Worm (Caenorhabditis elegans) whole organism, L1 larva: ENCODE results near the gene slc-9B.1.

ENCODE experiments used
- C04F5.9 ChIP-seq: sonication (generic microtip); optimal IDR thresholded peaks from 2 replicates; lab custom pipeline; 2016; ENCODE audit warnings: missing genetic modification characterization, missing compliant biosample characterization
- Y116A8C.19 ChIP-seq: sonication (generic microtip); optimal IDR thresholded peaks from 2 replicates; lab custom pipeline; 2016; ENCODE audit warnings: missing compliant biosample characterization, missing genetic modification characterization, borderline replicate concordance
- alr-1 ChIP-seq: fragments of 200-800 bp; sonication (Bioruptor generic); optimal IDR thresholded peaks from 2 replicates; lab custom pipeline; 2018; ENCODE audit warnings: borderline replicate concordance, mild to moderate bottlenecking, missing genetic modification characterization, missing compliant biosample characterization
- ama-1 ChIP-seq: fragments of 150-350 bp; optimal IDR thresholded peaks from 2 replicates; lab custom pipeline; 2014
- blmp-1 ChIP-seq: fragments of 150-350 bp; optimal IDR thresholded peaks from 2 replicates; lab custom pipeline; 2014; ENCODE audit warnings: missing biosample characterization, missing genetic modification characterization
- dpl-1 ChIP-seq, 3 experiments: fragments of 150-350 bp in 2 of 3; sonication (generic microtip) in 1 of 3; optimal IDR thresholded peaks; 2 replicates each; lab custom pipeline; 2014 to 2017; ENCODE audit warnings: missing biosample characterization in 3 of 3, missing genetic modification characterization in 3 of 3, missing genetic modification reagents in 3 of 3
- efl-1 ChIP-seq, 4 experiments: fragments of 150-350 bp; optimal IDR thresholded peaks in 3 of 4; peaks in 1 of 4; 1 replicate in 1 of 4; 2 replicates in 3 of 4; lab custom pipeline; 2014; ENCODE audit warnings: missing biosample characterization in 2 of 4, missing genetic modification characterization in 2 of 4, missing genetic modification reagents in 2 of 4
- efl-3 ChIP-seq: fragments of 200-800 bp; sonication (Bioruptor generic); optimal IDR thresholded peaks from 2 replicates; lab custom pipeline; 2018; ENCODE audit warnings: mild to moderate bottlenecking, missing genetic modification characterization, missing compliant biosample characterization
- elt-3 ChIP-seq, 6 experiments: fragments of 150-350 bp in 1 of 6; sonication (generic microtip); optimal IDR thresholded peaks; 2 replicates each; lab custom pipeline; 2017 to 2018; ENCODE audit warnings: missing biosample characterization in 6 of 6, missing genetic modification characterization in 6 of 6, inconsistent platforms in 1 of 6
- fkh-4 ChIP-seq: sonication (generic microtip); optimal IDR thresholded peaks from 2 replicates; lab custom pipeline; 2016; ENCODE audit warnings: missing compliant biosample characterization, missing genetic modification characterization, borderline replicate concordance
- fkh-8 ChIP-seq: sonication (generic microtip); optimal IDR thresholded peaks from 2 replicates; lab custom pipeline; 2016; ENCODE audit warnings: mild to moderate bottlenecking, missing genetic modification characterization, missing compliant biosample characterization
- hpl-2 ChIP-seq: fragments of 150-350 bp; optimal IDR thresholded peaks from 2 replicates; lab custom pipeline; 2014; ENCODE audit warnings: missing biosample characterization, missing genetic modification reagents, missing genetic modification characterization
- lin-14 ChIP-seq: fragments of 200-800 bp; sonication (Bioruptor generic); optimal IDR thresholded peaks from 2 replicates; lab custom pipeline; 2018; ENCODE audit warnings: mild to moderate bottlenecking, missing genetic modification characterization, moderate library complexity, missing compliant biosample characterization
- lin-15B ChIP-seq: fragments of 150-350 bp; sonication (generic microtip); optimal IDR thresholded peaks from 3 replicates; lab custom pipeline; 2014; ENCODE audit warnings: missing biosample characterization, missing genetic modification characterization
- lir-3 ChIP-seq: sonication (generic microtip); optimal IDR thresholded peaks from 2 replicates; lab custom pipeline; 2016; ENCODE audit warnings: mild to moderate bottlenecking, missing genetic modification characterization, moderate library complexity, missing compliant biosample characterization; ENCODE audit not compliant: poor library complexity
- lsy-2 ChIP-seq, 2 experiments: fragments of 150-350 bp; optimal IDR thresholded peaks; 2 replicates each; lab custom pipeline; 2014; ENCODE audit warnings: missing biosample characterization in 2 of 2, missing genetic modification characterization in 2 of 2
- mdl-1 ChIP-seq, 2 experiments: fragments of 150-350 bp; optimal IDR thresholded peaks; 2 replicates each; lab custom pipeline; 2014 to 2017; ENCODE audit warnings: missing biosample characterization in 2 of 2, missing genetic modification characterization in 2 of 2, inconsistent platforms in 1 of 2
- mef-2 ChIP-seq: fragments of 150-350 bp; optimal IDR thresholded peaks from 2 replicates; lab custom pipeline; 2014; ENCODE audit warnings: missing biosample characterization, missing genetic modification characterization
- mep-1 ChIP-seq: fragments of 150-350 bp; optimal IDR thresholded peaks from 2 replicates; lab custom pipeline; 2014; ENCODE audit warnings: missing biosample characterization, missing genetic modification characterization
- nhr-11 ChIP-seq: fragments of 150-350 bp; optimal IDR thresholded peaks from 2 replicates; lab custom pipeline; 2014; ENCODE audit warnings: missing biosample characterization, missing genetic modification characterization
- nhr-12 ChIP-seq: sonication (generic microtip); optimal IDR thresholded peaks from 2 replicates; lab custom pipeline; 2017; ENCODE audit warnings: missing biosample characterization, missing genetic modification characterization
- nhr-19 ChIP-seq: fragments of 200-800 bp; sonication (Bioruptor generic); conservative IDR thresholded peaks from 2 replicates; pipeline ENCODE4 v1.3.6; 2022; ENCODE audit warnings: missing genetic modification characterization, missing compliant biosample characterization
- nhr-20 ChIP-seq: sonication (generic microtip); optimal IDR thresholded peaks from 2 replicates; lab custom pipeline; 2016; ENCODE audit warnings: mild to moderate bottlenecking, missing genetic modification characterization, missing compliant biosample characterization
- nhr-71 ChIP-seq: sonication (generic microtip); optimal IDR thresholded peaks from 2 replicates; lab custom pipeline; 2016; ENCODE audit warnings: mild to moderate bottlenecking, missing genetic modification characterization, moderate library complexity, missing compliant biosample characterization
- nhr-76 ChIP-seq: sonication (generic microtip); optimal IDR thresholded peaks from 2 replicates; lab custom pipeline; 2017; ENCODE audit warnings: missing biosample characterization, missing genetic modification characterization
- nhr-85 ChIP-seq: sonication (generic microtip); peaks from one replicate; lab custom pipeline; 2016; ENCODE audit warnings: missing genetic modification characterization, inconsistent platforms, missing compliant biosample characterization
- nhr-90 ChIP-seq: sonication (generic microtip); optimal IDR thresholded peaks from 2 replicates; lab custom pipeline; 2016; ENCODE audit warnings: mild to moderate bottlenecking, missing genetic modification characterization, missing compliant biosample characterization; ENCODE audit not compliant: poor library complexity
- rnt-1 ChIP-seq: sonication (generic microtip); optimal IDR thresholded peaks from 2 replicates; lab custom pipeline; 2016; ENCODE audit warnings: mild to moderate bottlenecking, missing genetic modification characterization, moderate library complexity, missing compliant biosample characterization
- snu-23 ChIP-seq: sonication (generic microtip); optimal IDR thresholded peaks from 2 replicates; lab custom pipeline; 2016; ENCODE audit warnings: missing genetic modification characterization, missing compliant biosample characterization
- sptf-1 ChIP-seq: fragments of 150-350 bp; optimal IDR thresholded peaks from 2 replicates; lab custom pipeline; 2014; ENCODE audit warnings: missing biosample characterization, missing genetic modification characterization
- sup-37 ChIP-seq: fragments of 200-800 bp; sonication (Bioruptor generic); optimal IDR thresholded peaks from 2 replicates; lab custom pipeline; 2018; ENCODE audit warnings: mild to moderate bottlenecking, missing genetic modification characterization, missing compliant biosample characterization
- swsn-7 ChIP-seq: sonication (generic microtip); optimal IDR thresholded peaks from 2 replicates; lab custom pipeline; 2016; ENCODE audit warnings: missing genetic modification characterization, missing compliant biosample characterization
- tbx-2 ChIP-seq: sonication (generic microtip); optimal IDR thresholded peaks from 2 replicates; lab custom pipeline; 2016; ENCODE audit warnings: missing genetic modification characterization, missing compliant biosample characterization
- unc-130 ChIP-seq: fragments of 150-350 bp; optimal IDR thresholded peaks from 2 replicates; lab custom pipeline; 2017; ENCODE audit warnings: missing biosample characterization, missing genetic modification characterization, inconsistent platforms
- unc-86 ChIP-seq: sonication (generic microtip); optimal IDR thresholded peaks from 2 replicates; lab custom pipeline; 2016; ENCODE audit warnings: missing genetic modification characterization, missing compliant biosample characterization

Gene slc-9B.1

ce11 chrX:10304178-10304577, 24.8 kb downstream of the slc-9B.1 start, which contains the start of gene fipr-21:
Gene fipr-21 (plus strand): TSS chrX:10304529.
- TF ChIP-seq mdl-1 (tag; optimal IDR thresholded peaks at IDR 0.05; lab: Kevin White, UChicago) (peak in 1 of 2 experiments; percentile 31), nhr-85 (tag; lab: Kevin White, UChicago) (peak; percentile 92), nhr-76 (no peak), sptf-1 (tag; lab: Kevin White, UChicago) (no peak), sup-37 (no peak), lin-14 (peak; percentile 68), elt-3 (tag; optimal IDR thresholded peaks at IDR 0.05; lab: Kevin White, UChicago) (peak in 2 of 6 experiments; percentile 8 to 67), mef-2 (tag; lab: Kevin White, UChicago) (no peak), nhr-20 (tag; lab: Kevin White, UChicago) (peak; percentile 63), nhr-71 (tag; lab: Kevin White, UChicago) (peak; percentile 32), lin-15B (tag; lab: Kevin White, UChicago) (no peak), snu-23 (GFP tag; lab: Kevin White, UChicago) (peak; percentile 44), mep-1 (peak; percentile 25), lsy-2 (tag; optimal IDR thresholded peaks at IDR 0.05; lab: Kevin White, UChicago) (peak in 1 of 2 experiments; percentile 11), tbx-2 (tag; lab: Kevin White, UChicago) (no peak), blmp-1 (tag; lab: Kevin White, UChicago) (peak; percentile 88), nhr-12 (tag; lab: Kevin White, UChicago) (no peak), rnt-1 (tag; lab: Kevin White, UChicago) (peak; percentile 3), ama-1 (no peak)
- TF ChIP-seq, all 84 proteins: peak for 11

ce11 chrX:10306289-10306688, 26.9 kb downstream of the slc-9B.1 start, which contains the start of gene cnc-8:
Gene cnc-8 (plus strand): TSS chrX:10306595.
- TF ChIP-seq nhr-90 (tag; lab: Kevin White, UChicago) = peak; percentile 5
- peak; percentile 22 for TF ChIP-seq snu-23 (GFP tag; lab: Kevin White, UChicago)
- TF ChIP-seq hpl-2 (GFP tag; lab: Kevin White, UChicago) = no peak
- TF ChIP-seq nhr-20 (tag; lab: Kevin White, UChicago) = peak; percentile 22
- TF ChIP-seq mep-1 = no peak
- no peak for TF ChIP-seq efl-1 (optimal IDR thresholded peaks at IDR 0.05; lab: Kevin White, UChicago)
- no peak for TF ChIP-seq efl-1 (GFP tag; optimal IDR thresholded peaks at IDR 0.05 in 1 of 2; lab: Kevin White, UChicago)
- peak; percentile 71 for TF ChIP-seq blmp-1 (tag; lab: Kevin White, UChicago)
- TF ChIP-seq nhr-85 (tag; lab: Kevin White, UChicago) = peak; percentile 82
- TF ChIP-seq nhr-71 (tag; lab: Kevin White, UChicago) = peak; percentile 39
- TF ChIP-seq fkh-8 = no peak
- no peak for TF ChIP-seq swsn-7 (tag; lab: Kevin White, UChicago)
- TF ChIP-seq lir-3 (tag; lab: Kevin White, UChicago) = no peak
- TF ChIP-seq Y116A8C.19 (tag; lab: Kevin White, UChicago) = no peak
- TF ChIP-seq mef-2 (tag; lab: Kevin White, UChicago) = no peak
- no peak for TF ChIP-seq sptf-1 (tag; lab: Kevin White, UChicago)
- TF ChIP-seq fkh-4 (tag; lab: Kevin White, UChicago) = no peak
- TF ChIP-seq C04F5.9 (tag; lab: Kevin White, UChicago) = no peak
- no peak for TF ChIP-seq nhr-11 (tag; lab: Kevin White, UChicago)
- TF ChIP-seq nhr-19 = peak; percentile 32; the same call in 1 of the 2 replicates
- no peak for TF ChIP-seq alr-1 (tag; lab: Kevin White, UChicago)
- TF ChIP-seq dpl-1 (GFP tag; optimal IDR thresholded peaks at IDR 0.05; lab: Kevin White, UChicago) = no peak
- no peak for TF ChIP-seq efl-3
- peak in 2 of 6 experiments; percentile 43 to 49 for TF ChIP-seq elt-3 (tag; optimal IDR thresholded peaks at IDR 0.05; lab: Kevin White, UChicago)

ce11 chrX:10306923-10307322, 27.5 kb downstream of the slc-9B.1 start:
- TF ChIP-seq blmp-1 (tag; lab: Kevin White, UChicago) (peak; percentile 23), nhr-85 (tag; lab: Kevin White, UChicago) (peak; percentile 68), elt-3 (tag; optimal IDR thresholded peaks at IDR 0.05; lab: Kevin White, UChicago) (peak in 2 of 6 experiments; percentile 12 to 27), nhr-71 (tag; lab: Kevin White, UChicago) (peak; percentile 18), efl-1 (optimal IDR thresholded peaks at IDR 0.05; lab: Kevin White, UChicago) (no peak), efl-1 (GFP tag; optimal IDR thresholded peaks at IDR 0.05 in 1 of 2; lab: Kevin White, UChicago) (peak in 1 of 2 experiments; percentile 27), nhr-20 (tag; lab: Kevin White, UChicago) (peak; percentile 17), swsn-7 (tag; lab: Kevin White, UChicago) (no peak), lin-14 (peak; percentile 36), unc-86 (tag; lab: Kevin White, UChicago) (no peak), unc-130 (no peak)
